Worm (Caenorhabditis elegans) whole organism, late embryonic: ENCODE results near the gene F44A6.4.
A peak's percentile ranks its signal among the peaks of the same experiment; 100 is the strongest.

Source experiments
- T23F11.4 ChIP-seq: fragments of 200-800 bp; sonication (Bioruptor generic); optimal IDR thresholded peaks from 2 replicates; lab custom pipeline; 2018; ENCODE audit warnings: mild to moderate bottlenecking, missing genetic modification characterization, missing compliant biosample characterization
- Y22D7AL.16 ChIP-seq: sonication (generic microtip); optimal IDR thresholded peaks from 2 replicates; lab custom pipeline; 2016; ENCODE audit warnings: missing genetic modification characterization, missing compliant biosample characterization
- ceh-34 ChIP-seq: sonication (generic microtip); optimal IDR thresholded peaks from 2 replicates; lab custom pipeline; 2016; ENCODE audit warnings: mild to moderate bottlenecking, missing genetic modification characterization, missing compliant biosample characterization
- ceh-9 ChIP-seq: sonication (generic microtip); optimal IDR thresholded peaks from 2 replicates; lab custom pipeline; 2016; ENCODE audit warnings: mild to moderate bottlenecking, missing genetic modification characterization, inconsistent platforms, missing compliant biosample characterization
- dve-1 ChIP-seq: sonication (generic microtip); optimal IDR thresholded peaks from 2 replicates; lab custom pipeline; 2017; ENCODE audit warnings: antibody characterized with exemption, mild to moderate bottlenecking, missing genetic modification characterization, missing compliant biosample characterization
- ets-4 ChIP-seq: sonication (generic microtip); optimal IDR thresholded peaks from 2 replicates; lab custom pipeline; 2016; ENCODE audit warnings: missing genetic modification characterization, missing compliant biosample characterization
- eyg-1 ChIP-seq: sonication (generic microtip); optimal IDR thresholded peaks from 2 replicates; lab custom pipeline; 2016; ENCODE audit warnings: missing genotype, missing genetic modification characterization, missing compliant biosample characterization
- fkh-10 ChIP-seq: fragments of 150-350 bp; optimal IDR thresholded peaks from 2 replicates; lab custom pipeline; 2014; ENCODE audit warnings: missing biosample characterization, missing genetic modification reagents, missing genetic modification characterization
- hlh-30 ChIP-seq: sonication (generic microtip); optimal IDR thresholded peaks from 2 replicates; lab custom pipeline; 2017; ENCODE audit warnings: antibody characterized with exemption, missing genetic modification characterization, missing compliant biosample characterization; ENCODE audit not compliant: insufficient read depth
- lim-6 ChIP-seq: sonication (generic microtip); optimal IDR thresholded peaks from 2 replicates; lab custom pipeline; 2016; ENCODE audit warnings: missing genetic modification characterization, missing compliant biosample characterization
- nfya-1 ChIP-seq: sonication (generic microtip); optimal IDR thresholded peaks from 2 replicates; lab custom pipeline; 2017; ENCODE audit warnings: missing genetic modification characterization, mild to moderate bottlenecking, missing compliant biosample characterization, antibody characterized with exemption, moderate library complexity
- nhr-11 ChIP-seq: fragments of 150-350 bp; optimal IDR thresholded peaks from 2 replicates; lab custom pipeline; 2014; ENCODE audit warnings: missing biosample characterization, missing genetic modification characterization
- sdc-2 ChIP-seq: sonication (generic microtip); optimal IDR thresholded peaks from 2 replicates; lab custom pipeline; 2016; ENCODE audit warnings: missing genotype, missing genetic modification characterization, missing compliant biosample characterization
- tbx-7 ChIP-seq: sonication (generic microtip); optimal IDR thresholded peaks from 2 replicates; lab custom pipeline; 2016; ENCODE audit warnings: missing genotype, missing genetic modification characterization, missing compliant biosample characterization

ce11 chrX:10230872-10231271 is 15.6 kb upstream of the F44A6.4 start:
- TF ChIP-seq ets-4 (tag; lab: Kevin White, UChicago) (no peak), ceh-34 (no peak), lim-6 (tag; lab: Kevin White, UChicago) (no peak), tbx-7 (no peak), nfya-1 (tag; lab: Kevin White, UChicago) (no peak), nhr-11 (no peak), T23F11.4 (GFP tag; lab: Kevin White, UChicago) (no peak), fkh-10 (GFP tag; lab: Kevin White, UChicago) (no peak), sdc-2 (tag; lab: Kevin White, UChicago) (no peak), Y22D7AL.16 (no peak), hlh-30 (tag; lab: Kevin White, UChicago) (peak; percentile 19), eyg-1 (tag; lab: Kevin White, UChicago) (no peak), ceh-9 (tag; lab: Kevin White, UChicago) (no peak), dve-1 (tag; lab: Kevin White, UChicago) (no peak)
